Worm (Caenorhabditis elegans): ENCODE results near the gene chil-8.

Gene chil-8

ce11 chrII:9872961-9873360 is at the start of gene chil-8:
TSS of gene chil-8 (minus strand) at chrII:9873061.
- TF ChIP-seq nhr-11 (tag; optimal IDR thresholded peaks at IDR 0.05): no peak
- no peak for TF ChIP-seq pag-3 (tag; optimal IDR thresholded peaks at IDR 0.05; ENCODE audit: borderline replicate concordance)
- TF ChIP-seq F13H6.1 (tag; optimal IDR thresholded peaks at IDR 0.05): no peak
- TF ChIP-seq ceh-19 (GFP tag; optimal IDR thresholded peaks at IDR 0.05): no peak
- no peak for TF ChIP-seq ets-4 (tag; optimal IDR thresholded peaks at IDR 0.05)
- no peak for TF ChIP-seq ceh-24 (tag; optimal IDR thresholded peaks at IDR 0.05)
- TF ChIP-seq npax-4 (tag; optimal IDR thresholded peaks at IDR 0.05): no peak
- no peak for TF ChIP-seq ahr-1 (tag; optimal IDR thresholded peaks at IDR 0.05)
- no peak for TF ChIP-seq unc-3 (GFP tag; conservative IDR thresholded peaks at IDR 0.05)
- TF ChIP-seq unc-3 (tag; optimal IDR thresholded peaks at IDR 0.05): no peak
- no peak for TF ChIP-seq ztf-16 (tag; optimal IDR thresholded peaks at IDR 0.05)
- no peak for TF ChIP-seq K09A11.1 (tag; optimal IDR thresholded peaks at IDR 0.05; ENCODE audit: insufficient read depth)
- no peak for TF ChIP-seq ceh-9 (tag; optimal IDR thresholded peaks at IDR 0.05)
- no peak for TF ChIP-seq mec-3 (tag; optimal IDR thresholded peaks at IDR 0.05; ENCODE audit: borderline replicate concordance)
- TF ChIP-seq elt-2 (tag; optimal IDR thresholded peaks at IDR 0.05): no peak
- no peak for TF ChIP-seq ref-2 (tag; optimal IDR thresholded peaks at IDR 0.05)
- TF ChIP-seq pha-2 (tag; optimal IDR thresholded peaks at IDR 0.05): no peak

ce11 chrII:9921622-9922269 is 48.9 kb upstream of the chil-8 start, which contains the start of gene C05C10.2:
TSS of gene C05C10.2 (plus strand) at chrII:9922219.
- no peak for TF ChIP-seq tbx-2 (tag; optimal IDR thresholded peaks at IDR 0.05)
- TF ChIP-seq nfya-1 (tag; optimal IDR thresholded peaks at IDR 0.05): peak; percentile 7

- TF ChIP-seq C08G9.2 (tag; optimal IDR thresholded peaks at IDR 0.05) (no peak), hlh-6 (tag; optimal IDR thresholded peaks at IDR 0.05) (no peak), fkh-6 (tag; optimal IDR thresholded peaks at IDR 0.05) (no peak), hlh-13 (GFP tag; optimal IDR thresholded peaks at IDR 0.05) (no peak), pqm-1 (tag; optimal IDR thresholded peaks at IDR 0.05) (no peak), mec-3 (tag; optimal IDR thresholded peaks at IDR 0.05; ENCODE audit: borderline replicate concordance) (no peak), K02D7.2 (tag; optimal IDR thresholded peaks at IDR 0.05) (no peak)
These were observed 47.6 kb upstream of the chil-8 start, which contains the start of gene pho-10 for ce11 chrII:9920468-9920867. TSS of gene pho-10 (minus strand) at chrII:9920568.

ce11 chrII:9917904-9918303 is 45.0 kb upstream of the chil-8 start, which contains the start of gene C05C10.8:
TSS of gene C05C10.8 (minus strand) at chrII:9918004.
- TF ChIP-seq ceh-24 (tag; optimal IDR thresholded peaks at IDR 0.05) (no peak), K02D7.2 (tag; optimal IDR thresholded peaks at IDR 0.05) (no peak), zip-5 (tag; optimal IDR thresholded peaks at IDR 0.05) (no peak), ceh-22 (tag; optimal IDR thresholded peaks at IDR 0.05) (no peak), ets-4 (tag; optimal IDR thresholded peaks at IDR 0.05) (no peak), hlh-15 (tag; optimal IDR thresholded peaks at IDR 0.05) (no peak), fax-1 (tag; optimal IDR thresholded peaks at IDR 0.05) (no peak), sdc-2 (tag; optimal IDR thresholded peaks at IDR 0.05) (no peak), C38D4.7 (GFP tag; optimal IDR thresholded peaks at IDR 0.05) (no peak), ttx-3 (tag; optimal IDR thresholded peaks at IDR 0.05) (no peak), syd-9 (tag; optimal IDR thresholded peaks at IDR 0.05) (no peak), eyg-1 (tag; optimal IDR thresholded peaks at IDR 0.05) (no peak), fkh-10 (GFP tag; optimal IDR thresholded peaks at IDR 0.05) (no peak)

ce11 chrII:9916177-9916576 is 43.3 kb upstream of the chil-8 start, which contains the start of gene F26C11.4:
TSS of gene F26C11.4 (minus strand) at chrII:9916277.
- no peak for TF ChIP-seq pha-4 (tag; optimal IDR thresholded peaks at IDR 0.05)
- TF ChIP-seq zip-5 (tag; optimal IDR thresholded peaks at IDR 0.05): no peak
- no peak for TF ChIP-seq sdc-2 (tag; optimal IDR thresholded peaks at IDR 0.05)
- no peak for TF ChIP-seq fkh-10 (GFP tag; optimal IDR thresholded peaks at IDR 0.05)
- TF ChIP-seq pqm-1 (tag; optimal IDR thresholded peaks at IDR 0.05): no peak
